Worm (Caenorhabditis elegans) whole organism, L3 larva: ENCODE results near the gene fipr-14.

Source experiments
- R02D3.7 ChIP-seq: fragments of 150-350 bp; optimal IDR thresholded peaks from 2 replicates; lab custom pipeline; 2014; ENCODE audit warnings: missing biosample characterization, missing genetic modification characterization
- aly-2 ChIP-seq: fragments of 150-350 bp; optimal IDR thresholded peaks from 2 replicates; lab custom pipeline; 2014; ENCODE audit warnings: missing biosample characterization, missing genetic modification characterization
- ceh-16 ChIP-seq: sonication (generic microtip); optimal IDR thresholded peaks from 2 replicates; lab custom pipeline; 2017; ENCODE audit warnings: missing biosample characterization, missing genetic modification characterization
- ceh-28 ChIP-seq: fragments of 150-350 bp; optimal IDR thresholded peaks from 2 replicates; lab custom pipeline; 2014; ENCODE audit warnings: missing biosample characterization, missing genetic modification reagents, missing genetic modification characterization
- ceh-82 ChIP-seq: fragments of 150-350 bp; optimal IDR thresholded peaks from 2 replicates; lab custom pipeline; 2014; ENCODE audit warnings: missing biosample characterization, missing genetic modification characterization
- ceh-9 ChIP-seq: sonication (generic microtip); optimal IDR thresholded peaks from 2 replicates; lab custom pipeline; 2018; ENCODE audit warnings: missing biosample characterization, missing genetic modification characterization
- egl-27 ChIP-seq: sonication (generic microtip); optimal IDR thresholded peaks from 4 replicates; lab custom pipeline; 2017; ENCODE audit warnings: missing biosample characterization, missing genetic modification reagents, missing genetic modification characterization
- egl-5 ChIP-seq: fragments of 150-350 bp; optimal IDR thresholded peaks from 2 replicates; lab custom pipeline; 2017; ENCODE audit warnings: missing biosample characterization, missing genetic modification reagents, missing genetic modification characterization, inconsistent platforms
- elt-2 ChIP-seq: sonication (generic microtip); optimal IDR thresholded peaks from 2 replicates; lab custom pipeline; 2016; ENCODE audit warnings: missing genetic modification reagents, mild to moderate bottlenecking, missing genetic modification characterization, missing compliant biosample characterization
- elt-3 ChIP-seq, 3 experiments: fragments of 150-350 bp in 1 of 3; sonication (generic microtip) in 2 of 3; optimal IDR thresholded peaks; 2 replicates in 2 of 3; 4 replicates in 1 of 3; lab custom pipeline; 2014 to 2017; ENCODE audit warnings: missing biosample characterization in 3 of 3, missing genetic modification characterization in 3 of 3
- eor-1 ChIP-seq, 2 experiments: fragments of 150-350 bp; optimal IDR thresholded peaks; 2 replicates each; lab custom pipeline; 2014 to 2018; ENCODE audit warnings: missing biosample characterization in 2 of 2, missing genetic modification characterization in 2 of 2
- hmg-11 ChIP-seq: sonication (generic microtip); optimal IDR thresholded peaks from 2 replicates; lab custom pipeline; 2016; ENCODE audit warnings: missing genetic modification characterization, missing compliant biosample characterization
- jun-1 ChIP-seq: fragments of 150-350 bp; optimal IDR thresholded peaks from 2 replicates; lab custom pipeline; 2014; ENCODE audit warnings: missing biosample characterization, missing genetic modification reagents, missing genetic modification characterization
- lin-15B ChIP-seq: fragments of 150-350 bp; optimal IDR thresholded peaks from 2 replicates; lab custom pipeline; 2014; ENCODE audit warnings: missing biosample characterization, missing genetic modification characterization
- lsy-12 ChIP-seq: sonication (generic microtip); optimal IDR thresholded peaks from 2 replicates; lab custom pipeline; 2016; ENCODE audit warnings: mild to moderate bottlenecking, missing genetic modification characterization, missing compliant biosample characterization
- mdl-1 ChIP-seq: fragments of 150-350 bp; optimal IDR thresholded peaks from 2 replicates; lab custom pipeline; 2014; ENCODE audit warnings: missing biosample characterization, missing genetic modification characterization
- mml-1 ChIP-seq: fragments of 150-350 bp; sonication (generic microtip); optimal IDR thresholded peaks from 3 replicates; lab custom pipeline; 2014; ENCODE audit warnings: missing biosample characterization, missing genetic modification characterization
- nfya-1 ChIP-seq: sonication (generic microtip); optimal IDR thresholded peaks from 2 replicates; lab custom pipeline; 2017; ENCODE audit warnings: missing genetic modification characterization, mild to moderate bottlenecking, missing compliant biosample characterization, antibody characterized with exemption, moderate library complexity; ENCODE audit not compliant: insufficient read depth
- nhr-12 ChIP-seq: fragments of 150-350 bp; optimal IDR thresholded peaks from 2 replicates; lab custom pipeline; 2014; ENCODE audit warnings: missing biosample characterization, missing genetic modification characterization
- nhr-237 ChIP-seq: fragments of 150-350 bp; optimal IDR thresholded peaks from 2 replicates; lab custom pipeline; 2014; ENCODE audit warnings: missing biosample characterization, missing genetic modification characterization
- nhr-25 ChIP-seq: sonication (generic microtip); optimal IDR thresholded peaks from 2 replicates; lab custom pipeline; 2017; ENCODE audit warnings: missing biosample characterization, missing genetic modification characterization
- nhr-28 ChIP-seq: fragments of 150-350 bp; optimal IDR thresholded peaks from 2 replicates; lab custom pipeline; 2014; ENCODE audit warnings: missing biosample characterization, missing genetic modification characterization
- nhr-43 ChIP-seq: sonication (generic microtip); optimal IDR thresholded peaks from 2 replicates; lab custom pipeline; 2016; ENCODE audit warnings: mild to moderate bottlenecking, missing genetic modification characterization, missing compliant biosample characterization; ENCODE audit not compliant: poor library complexity, severe bottlenecking
- nhr-67 ChIP-seq: fragments of 150-350 bp; optimal IDR thresholded peaks from 2 replicates; lab custom pipeline; 2014; ENCODE audit warnings: missing biosample characterization, missing genetic modification characterization
- nhr-76 ChIP-seq: fragments of 150-350 bp; sonication (generic microtip); optimal IDR thresholded peaks from 5 replicates; lab custom pipeline; 2014; ENCODE audit warnings: missing biosample characterization, missing genetic modification characterization
- nhr-77 ChIP-seq: fragments of 150-350 bp; optimal IDR thresholded peaks from 2 replicates; lab custom pipeline; 2014; ENCODE audit warnings: missing biosample characterization, missing genetic modification characterization
- pha-4 ChIP-seq: fragments of 150-350 bp; optimal IDR thresholded peaks from 2 replicates; lab custom pipeline; 2014; ENCODE audit warnings: missing biosample characterization, missing genetic modification reagents, missing genetic modification characterization
- pqm-1 ChIP-seq: fragments of 150-350 bp; optimal IDR thresholded peaks from 2 replicates; lab custom pipeline; 2017; ENCODE audit warnings: missing biosample characterization, missing genetic modification characterization, inconsistent platforms
- sea-2 ChIP-seq: fragments of 150-350 bp; sonication (generic microtip); optimal IDR thresholded peaks from 4 replicates; lab custom pipeline; 2014; ENCODE audit warnings: missing biosample characterization, missing genetic modification reagents, missing genetic modification characterization
- skn-1 ChIP-seq: fragments of 150-350 bp; optimal IDR thresholded peaks from 2 replicates; lab custom pipeline; 2014; ENCODE audit warnings: missing biosample characterization, missing genetic modification characterization
- snpc-4 ChIP-seq: fragments of 150-350 bp; optimal IDR thresholded peaks from 2 replicates; lab custom pipeline; 2014; ENCODE audit warnings: missing biosample characterization, missing genetic modification characterization
- tbx-2 ChIP-seq: sonication (generic microtip); optimal IDR thresholded peaks from 2 replicates; lab custom pipeline; 2016; ENCODE audit warnings: mild to moderate bottlenecking, missing genetic modification characterization, missing compliant biosample characterization
- unc-39 ChIP-seq: sonication (generic microtip); optimal IDR thresholded peaks from 4 replicates; lab custom pipeline; 2017; ENCODE audit warnings: missing biosample characterization, missing genetic modification characterization
- unc-62 ChIP-seq: fragments of 150-350 bp; sonication (generic microtip); optimal IDR thresholded peaks from 4 replicates; lab custom pipeline; 2014; ENCODE audit warnings: missing biosample characterization, missing genetic modification reagents, missing genetic modification characterization
- zag-1 ChIP-seq: fragments of 150-350 bp; optimal IDR thresholded peaks from 2 replicates; lab custom pipeline; 2014; ENCODE audit warnings: missing biosample characterization, missing genetic modification characterization
- ztf-11 ChIP-seq: fragments of 150-350 bp; optimal IDR thresholded peaks from 2 replicates; lab custom pipeline; 2014; ENCODE audit warnings: missing biosample characterization, missing genetic modification characterization
- ztf-4 ChIP-seq: fragments of 150-350 bp; optimal IDR thresholded peaks from 2 replicates; lab custom pipeline; 2014; ENCODE audit warnings: missing biosample characterization, missing genetic modification characterization

fipr-14 gene

DNA sequence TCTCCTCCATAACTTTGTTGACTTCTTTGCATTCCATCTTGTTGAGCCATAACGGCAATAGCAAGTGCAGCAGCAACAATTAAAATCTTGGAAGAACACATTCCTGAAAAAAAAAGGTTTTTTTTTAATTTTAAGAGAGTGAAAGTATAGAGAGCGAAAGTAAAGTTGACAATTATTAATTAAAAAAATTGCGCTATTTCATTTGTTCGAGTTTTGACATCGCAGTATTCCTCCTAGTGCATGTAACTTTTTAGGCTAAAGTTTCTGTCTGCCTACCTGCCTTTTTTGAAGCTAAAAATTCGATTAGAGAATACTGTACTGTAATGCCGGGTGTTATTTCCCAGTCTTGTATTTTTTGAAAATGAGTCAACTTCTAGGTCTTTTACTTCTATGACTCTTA lies 15.0 kb downstream of the fipr-14 start, which contains the start of gene srlf-12:
TSS of gene srlf-12 (minus strand) at position 101 of the 400 bp plus-strand sequence.
- TF ChIP-seq nhr-76 (tag; lab: Kevin White, UChicago) (no peak), nfya-1 (tag; lab: Kevin White, UChicago) (no peak), jun-1 (no peak), nhr-67 (tag; lab: Kevin White, UChicago) (no peak), mdl-1 (tag; lab: Kevin White, UChicago) (no peak), zag-1 (tag; lab: Kevin White, UChicago) (no peak), sea-2 (GFP tag; lab: Kevin White, UChicago) (no peak), tbx-2 (tag; lab: Kevin White, UChicago) (no peak), nhr-25 (tag; lab: Kevin White, UChicago) (no peak), lin-15B (tag; lab: Kevin White, UChicago) (no peak), skn-1 (tag; lab: Kevin White, UChicago) (no peak), elt-2 (tag; lab: Kevin White, UChicago) (no peak), ceh-28 (tag; lab: Kevin White, UChicago) (no peak), ztf-11 (no peak), pha-4 (tag; lab: Kevin White, UChicago) (no peak)

DNA sequence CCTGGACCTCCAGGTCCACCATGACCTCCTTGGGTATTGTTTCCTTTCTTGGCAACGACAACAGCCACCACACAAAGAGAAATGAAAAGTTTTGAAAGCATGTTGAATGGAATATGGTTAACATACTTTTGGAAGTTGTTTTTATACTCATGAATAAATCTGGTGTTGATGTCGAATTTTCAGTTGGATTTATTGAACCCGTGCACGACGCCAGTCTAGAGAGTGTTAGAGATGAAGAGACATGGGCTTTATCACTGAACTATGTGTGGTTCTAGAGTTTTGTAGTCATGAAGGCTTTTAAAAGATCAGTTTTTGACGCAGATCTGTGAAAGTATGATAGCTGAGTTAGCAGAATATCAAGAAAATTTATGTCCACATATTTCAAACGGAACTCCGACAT lies 17.3 kb downstream of the fipr-14 start, which contains the start of gene srlf-14:
TSS of gene srlf-14 (minus strand) at position 101 of the 400 bp plus-strand sequence.
- no peak for TF ChIP-seq ztf-4 (tag; lab: Kevin White, UChicago)
- TF ChIP-seq ceh-82 (tag; lab: Kevin White, UChicago) = no peak
- TF ChIP-seq jun-1 = no peak
- TF ChIP-seq nhr-76 (tag; lab: Kevin White, UChicago) = no peak
- TF ChIP-seq R02D3.7 = no peak
- TF ChIP-seq ceh-9 (tag; lab: Kevin White, UChicago) = no peak
- no peak for TF ChIP-seq elt-3 (tag; optimal IDR thresholded peaks at IDR 0.05; lab: Kevin White, UChicago)
- TF ChIP-seq nhr-237 (tag; lab: Kevin White, UChicago) = no peak

DNA sequence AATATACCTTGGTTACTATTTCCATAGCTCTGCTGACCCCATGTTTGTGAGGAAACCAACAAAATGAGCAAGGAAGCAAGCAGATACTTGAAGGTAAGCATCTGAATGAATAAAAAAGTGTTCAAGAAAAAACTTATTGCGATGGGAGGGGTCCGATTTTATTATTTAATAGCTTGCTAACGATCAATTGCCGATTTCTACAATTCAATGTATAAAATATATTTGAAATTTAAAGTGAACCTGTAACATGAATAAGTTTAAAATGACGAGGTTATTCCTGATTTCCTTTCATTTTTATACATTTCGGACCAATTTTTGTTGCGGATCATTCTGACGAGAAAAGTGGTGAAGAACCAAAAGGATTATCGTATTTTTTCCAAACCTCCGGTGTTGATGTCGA lies 19.6 kb downstream of the fipr-14 start, which contains the start of gene srlf-13:
TSS of gene srlf-13 (minus strand) at position 101 of the 400 bp plus-strand sequence.
- TF ChIP-seq nhr-76 (tag; lab: Kevin White, UChicago) (no peak), elt-3 (tag; optimal IDR thresholded peaks at IDR 0.05; lab: Kevin White, UChicago) (no peak), unc-62 (GFP tag; lab: Kevin White, UChicago) (no peak), elt-2 (tag; lab: Kevin White, UChicago) (no peak)

DNA sequence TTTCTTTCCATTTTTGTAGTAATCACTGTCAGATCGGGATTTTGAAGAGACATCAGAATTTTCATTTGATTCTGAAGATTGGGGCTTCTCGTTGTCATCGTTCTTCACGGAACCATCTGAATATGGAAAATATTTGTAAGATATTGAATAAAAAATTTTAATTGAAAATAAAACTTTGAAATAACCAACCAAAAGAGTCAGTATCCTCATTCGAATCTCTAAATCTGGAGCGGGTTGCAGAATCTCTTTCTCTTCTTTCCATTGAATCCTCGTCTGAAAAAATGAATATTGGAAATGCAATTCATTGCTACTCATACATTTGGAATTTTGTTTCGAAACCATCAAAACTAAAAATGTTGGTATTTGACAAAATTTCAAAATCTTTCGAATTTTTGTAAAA lies 21.2 kb downstream of the fipr-14 start:
- TF ChIP-seq snpc-4 (no peak), tbx-2 (tag; lab: Kevin White, UChicago) (no peak), skn-1 (tag; lab: Kevin White, UChicago) (no peak), nhr-28 (tag; lab: Kevin White, UChicago) (no peak), sea-2 (GFP tag; lab: Kevin White, UChicago) (no peak), nhr-237 (tag; lab: Kevin White, UChicago) (no peak), nfya-1 (tag; lab: Kevin White, UChicago) (no peak), hmg-11 (tag; lab: Kevin White, UChicago) (no peak), egl-27 (no peak), lin-15B (tag; lab: Kevin White, UChicago) (no peak), nhr-77 (no peak), nhr-12 (tag; lab: Kevin White, UChicago) (no peak), ceh-16 (tag; lab: Kevin White, UChicago) (no peak), eor-1 (tag; optimal IDR thresholded peaks at IDR 0.05; lab: Kevin White, UChicago) (no peak), ztf-4 (tag; lab: Kevin White, UChicago) (no peak), mml-1 (tag; lab: Kevin White, UChicago) (no peak)

DNA sequence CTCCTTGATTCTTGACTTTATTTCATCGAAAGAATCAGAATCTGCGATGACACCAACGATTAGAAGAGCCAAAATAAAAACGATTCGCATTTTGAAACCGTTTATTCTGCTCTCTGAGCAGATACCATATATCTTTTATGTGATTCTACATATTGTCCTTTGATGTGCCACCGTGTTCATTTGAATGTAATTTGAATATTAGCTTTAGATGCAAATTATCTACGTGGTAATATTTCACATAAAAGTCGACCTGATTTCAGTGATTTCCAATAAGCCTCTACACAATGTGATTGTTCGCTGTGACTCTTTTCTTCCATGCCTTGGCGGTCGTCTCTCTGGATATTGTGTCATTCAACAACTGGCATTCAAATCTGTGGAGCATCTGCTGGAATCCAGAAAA lies 22.1 kb downstream of the fipr-14 start, which contains the start of the genes F13E9.9 and F13E9.19:
TSS of gene F13E9.9 (minus strand) at position 101 of the 400 bp plus-strand sequence.
TSS of gene F13E9.19 (plus strand) at position 316 of the 400 bp plus-strand sequence.
- TF ChIP-seq egl-5 (tag; lab: Kevin White, UChicago) = no peak
- TF ChIP-seq hmg-11 (tag; lab: Kevin White, UChicago) = no peak
- TF ChIP-seq nhr-43 (tag; lab: Kevin White, UChicago) = no peak
- no peak for TF ChIP-seq ceh-9 (tag; lab: Kevin White, UChicago)
- TF ChIP-seq unc-62 (GFP tag; lab: Kevin White, UChicago) = no peak
- TF ChIP-seq pqm-1 (tag; lab: Kevin White, UChicago) = no peak
- TF ChIP-seq unc-39 (tag; lab: Kevin White, UChicago) = no peak
- no peak for TF ChIP-seq lsy-12 (tag; lab: Kevin White, UChicago)
- TF ChIP-seq nhr-28 (tag; lab: Kevin White, UChicago) = no peak
- no peak for TF ChIP-seq jun-1
- TF ChIP-seq ztf-11 = no peak
- no peak for TF ChIP-seq pha-4 (tag; lab: Kevin White, UChicago)
- no peak for TF ChIP-seq sea-2 (GFP tag; lab: Kevin White, UChicago)
- TF ChIP-seq nhr-77 = no peak
- no peak for TF ChIP-seq aly-2
- no peak for TF ChIP-seq ztf-4 (tag; lab: Kevin White, UChicago)
